Worm (Caenorhabditis elegans) whole organism, L1 larva: ENCODE data around the gene iglr-2.

Experiments used
- C04F5.9 ChIP-seq: sonication (generic microtip); optimal IDR thresholded peaks from 2 replicates; lab custom pipeline; 2016; ENCODE audit warnings: missing genetic modification characterization, missing compliant biosample characterization
- F16B12.6 ChIP-seq: fragments of 150-350 bp; optimal IDR thresholded peaks from 2 replicates; lab custom pipeline; 2014; ENCODE audit warnings: missing biosample characterization, missing genetic modification characterization
- Y116A8C.19 ChIP-seq: sonication (generic microtip); optimal IDR thresholded peaks from 2 replicates; lab custom pipeline; 2016; ENCODE audit warnings: missing compliant biosample characterization, missing genetic modification characterization, borderline replicate concordance
- aha-1 ChIP-seq: fragments of 150-350 bp; optimal IDR thresholded peaks from 2 replicates; lab custom pipeline; 2014; ENCODE audit warnings: missing biosample characterization, missing genetic modification characterization
- alr-1 ChIP-seq: fragments of 200-800 bp; sonication (Bioruptor generic); optimal IDR thresholded peaks from 2 replicates; lab custom pipeline; 2018; ENCODE audit warnings: borderline replicate concordance, mild to moderate bottlenecking, missing genetic modification characterization, missing compliant biosample characterization
- aly-2 ChIP-seq: fragments of 150-350 bp; optimal IDR thresholded peaks from 2 replicates; lab custom pipeline; 2014; ENCODE audit warnings: missing biosample characterization, missing genetic modification characterization
- ama-1 ChIP-seq: fragments of 150-350 bp; optimal IDR thresholded peaks from 2 replicates; lab custom pipeline; 2014
- blmp-1 ChIP-seq: fragments of 150-350 bp; optimal IDR thresholded peaks from 2 replicates; lab custom pipeline; 2014; ENCODE audit warnings: missing biosample characterization, missing genetic modification characterization
- ceh-63 ChIP-seq: fragments of 200-800 bp; sonication (Bioruptor generic); optimal IDR thresholded peaks from 2 replicates; lab custom pipeline; 2018; ENCODE audit warnings: mild to moderate bottlenecking, missing genetic modification characterization, missing compliant biosample characterization
- ceh-8 ChIP-seq: fragments of 200-800 bp; sonication (Bioruptor generic); optimal IDR thresholded peaks from 2 replicates; lab custom pipeline; 2018; ENCODE audit warnings: mild to moderate bottlenecking, missing genetic modification characterization, moderate library complexity, missing compliant biosample characterization
- ceh-82 ChIP-seq, 3 experiments: fragments of 150-350 bp in 1 of 3; sonication (generic microtip) in 2 of 3; optimal IDR thresholded peaks; 2 replicates each; lab custom pipeline; 2014 to 2017; ENCODE audit warnings: missing biosample characterization in 3 of 3, missing genetic modification characterization in 3 of 3
- efl-3 ChIP-seq: fragments of 200-800 bp; sonication (Bioruptor generic); optimal IDR thresholded peaks from 2 replicates; lab custom pipeline; 2018; ENCODE audit warnings: mild to moderate bottlenecking, missing genetic modification characterization, missing compliant biosample characterization
- egl-13 ChIP-seq: sonication (generic microtip); optimal IDR thresholded peaks from 2 replicates; lab custom pipeline; 2016; ENCODE audit warnings: missing genotype, missing genetic modification reagents, missing genetic modification characterization, missing compliant biosample characterization
- egl-27 ChIP-seq, 2 experiments: fragments of 150-350 bp in 1 of 2; sonication (generic microtip); optimal IDR thresholded peaks; 3 replicates each; lab custom pipeline; 2017 to 2018; ENCODE audit warnings: missing biosample characterization in 2 of 2, missing genetic modification characterization in 2 of 2, missing genetic modification reagents in 2 of 2
- fkh-8 ChIP-seq: sonication (generic microtip); optimal IDR thresholded peaks from 2 replicates; lab custom pipeline; 2016; ENCODE audit warnings: mild to moderate bottlenecking, missing genetic modification characterization, missing compliant biosample characterization
- hlh-17 ChIP-seq: fragments of 200-800 bp; sonication (Bioruptor generic); optimal IDR thresholded peaks from 2 replicates; lab custom pipeline; 2018; ENCODE audit warnings: missing genetic modification characterization, mild to moderate bottlenecking, missing compliant biosample characterization, moderate library complexity, borderline replicate concordance
- hlh-4 ChIP-seq: sonication (generic microtip); optimal IDR thresholded peaks from 2 replicates; lab custom pipeline; 2016; ENCODE audit warnings: mild to moderate bottlenecking, missing genetic modification characterization, missing compliant biosample characterization
- hpl-2 ChIP-seq: fragments of 150-350 bp; optimal IDR thresholded peaks from 2 replicates; lab custom pipeline; 2014; ENCODE audit warnings: missing biosample characterization, missing genetic modification reagents, missing genetic modification characterization
- irx-1 ChIP-seq: sonication (generic microtip); optimal IDR thresholded peaks from 2 replicates; lab custom pipeline; 2016; ENCODE audit warnings: missing genetic modification characterization, missing compliant biosample characterization
- jun-1 ChIP-seq: fragments of 150-350 bp; optimal IDR thresholded peaks from 2 replicates; lab custom pipeline; 2014; ENCODE audit warnings: missing biosample characterization, missing genetic modification reagents, missing genetic modification characterization
- lin-13 ChIP-seq: fragments of 150-350 bp; optimal IDR thresholded peaks from 2 replicates; lab custom pipeline; 2014; ENCODE audit warnings: missing biosample characterization, missing genetic modification reagents, missing genetic modification characterization
- lin-14 ChIP-seq: fragments of 200-800 bp; sonication (Bioruptor generic); optimal IDR thresholded peaks from 2 replicates; lab custom pipeline; 2018; ENCODE audit warnings: mild to moderate bottlenecking, missing genetic modification characterization, moderate library complexity, missing compliant biosample characterization
- lin-15B ChIP-seq: fragments of 150-350 bp; sonication (generic microtip); optimal IDR thresholded peaks from 3 replicates; lab custom pipeline; 2014; ENCODE audit warnings: missing biosample characterization, missing genetic modification characterization
- lir-3 ChIP-seq: sonication (generic microtip); optimal IDR thresholded peaks from 2 replicates; lab custom pipeline; 2016; ENCODE audit warnings: mild to moderate bottlenecking, missing genetic modification characterization, moderate library complexity, missing compliant biosample characterization; ENCODE audit not compliant: poor library complexity
- mab-9 ChIP-seq: fragments of 200-800 bp; sonication (Bioruptor generic); IDR thresholded peaks from 2 replicates; pipeline ENCODE4 v1.3.6; 2022; ENCODE audit warnings: missing genetic modification reagents, missing genetic modification characterization, missing compliant biosample characterization
- nhr-11 ChIP-seq: fragments of 150-350 bp; optimal IDR thresholded peaks from 2 replicates; lab custom pipeline; 2014; ENCODE audit warnings: missing biosample characterization, missing genetic modification characterization
- nhr-19 ChIP-seq: fragments of 200-800 bp; sonication (Bioruptor generic); conservative IDR thresholded peaks from 2 replicates; pipeline ENCODE4 v1.3.6; 2022; ENCODE audit warnings: missing genetic modification characterization, missing compliant biosample characterization
- nhr-76 ChIP-seq: sonication (generic microtip); optimal IDR thresholded peaks from 2 replicates; lab custom pipeline; 2017; ENCODE audit warnings: missing biosample characterization, missing genetic modification characterization
- nhr-77 ChIP-seq: fragments of 150-350 bp; optimal IDR thresholded peaks from 2 replicates; lab custom pipeline; 2014; ENCODE audit warnings: missing biosample characterization, missing genetic modification characterization
- nhr-84 ChIP-seq: sonication (generic microtip); optimal IDR thresholded peaks from 2 replicates; lab custom pipeline; 2017; ENCODE audit warnings: missing biosample characterization, missing genetic modification characterization
- nhr-85 ChIP-seq: sonication (generic microtip); peaks from one replicate; lab custom pipeline; 2016; ENCODE audit warnings: missing genetic modification characterization, inconsistent platforms, missing compliant biosample characterization
- pag-3 ChIP-seq: sonication (generic microtip); optimal IDR thresholded peaks from 2 replicates; lab custom pipeline; 2017; ENCODE audit warnings: missing genetic modification characterization, mild to moderate bottlenecking, missing compliant biosample characterization, antibody characterized with exemption, borderline replicate concordance; ENCODE audit not compliant: insufficient read depth
- pax-3 ChIP-seq: fragments of 200-800 bp; sonication (Bioruptor generic); optimal IDR thresholded peaks from 2 replicates; lab custom pipeline; 2018; ENCODE audit warnings: mild to moderate bottlenecking, missing genetic modification characterization, moderate library complexity, missing compliant biosample characterization
- rnt-1 ChIP-seq: sonication (generic microtip); optimal IDR thresholded peaks from 2 replicates; lab custom pipeline; 2016; ENCODE audit warnings: mild to moderate bottlenecking, missing genetic modification characterization, moderate library complexity, missing compliant biosample characterization
- skn-1 ChIP-seq: fragments of 150-350 bp; optimal IDR thresholded peaks from 2 replicates; lab custom pipeline; 2014; ENCODE audit warnings: missing biosample characterization, missing genetic modification characterization
- snpc-4 ChIP-seq: fragments of 150-350 bp; optimal IDR thresholded peaks from 2 replicates; lab custom pipeline; 2014; ENCODE audit warnings: missing biosample characterization, missing genetic modification characterization
- snu-23 ChIP-seq: sonication (generic microtip); optimal IDR thresholded peaks from 2 replicates; lab custom pipeline; 2016; ENCODE audit warnings: missing genetic modification characterization, missing compliant biosample characterization
- sox-4 ChIP-seq: sonication (generic microtip); optimal IDR thresholded peaks from 2 replicates; lab custom pipeline; 2016; ENCODE audit warnings: missing genetic modification characterization, missing compliant biosample characterization
- sptf-1 ChIP-seq: fragments of 150-350 bp; optimal IDR thresholded peaks from 2 replicates; lab custom pipeline; 2014; ENCODE audit warnings: missing biosample characterization, missing genetic modification characterization
- swsn-7 ChIP-seq: sonication (generic microtip); optimal IDR thresholded peaks from 2 replicates; lab custom pipeline; 2016; ENCODE audit warnings: missing genetic modification characterization, missing compliant biosample characterization
- unc-62 ChIP-seq: fragments of 150-350 bp; optimal IDR thresholded peaks from 2 replicates; lab custom pipeline; 2014; ENCODE audit warnings: missing biosample characterization, missing genetic modification reagents, missing genetic modification characterization
- unc-86 ChIP-seq: sonication (generic microtip); optimal IDR thresholded peaks from 2 replicates; lab custom pipeline; 2016; ENCODE audit warnings: missing genetic modification characterization, missing compliant biosample characterization
- unc-98 ChIP-seq: fragments of 200-800 bp; sonication (Bioruptor generic); IDR thresholded peaks from 2 replicates; pipeline ENCODE4 v1.3.6; 2022; ENCODE audit warnings: missing genetic modification characterization, missing compliant biosample characterization
- vab-15 ChIP-seq: sonication (generic microtip); optimal IDR thresholded peaks from 2 replicates; lab custom pipeline; 2017; ENCODE audit warnings: missing genotype, mild to moderate bottlenecking, missing genetic modification characterization, missing compliant biosample characterization
- xbp-1 ChIP-seq: sonication (generic microtip); optimal IDR thresholded peaks from 2 replicates; lab custom pipeline; 2016; ENCODE audit warnings: missing genetic modification characterization, missing compliant biosample characterization
- zag-1 ChIP-seq: fragments of 150-350 bp; optimal IDR thresholded peaks from 2 replicates; lab custom pipeline; 2014; ENCODE audit warnings: missing biosample characterization, missing genetic modification characterization
- zip-4 ChIP-seq: fragments of 200-800 bp; sonication (Bioruptor generic); optimal IDR thresholded peaks from 2 replicates; lab custom pipeline; 2018; ENCODE audit warnings: mild to moderate bottlenecking, missing genetic modification characterization, moderate library complexity, missing compliant biosample characterization

The iglr-2 gene

DNA sequence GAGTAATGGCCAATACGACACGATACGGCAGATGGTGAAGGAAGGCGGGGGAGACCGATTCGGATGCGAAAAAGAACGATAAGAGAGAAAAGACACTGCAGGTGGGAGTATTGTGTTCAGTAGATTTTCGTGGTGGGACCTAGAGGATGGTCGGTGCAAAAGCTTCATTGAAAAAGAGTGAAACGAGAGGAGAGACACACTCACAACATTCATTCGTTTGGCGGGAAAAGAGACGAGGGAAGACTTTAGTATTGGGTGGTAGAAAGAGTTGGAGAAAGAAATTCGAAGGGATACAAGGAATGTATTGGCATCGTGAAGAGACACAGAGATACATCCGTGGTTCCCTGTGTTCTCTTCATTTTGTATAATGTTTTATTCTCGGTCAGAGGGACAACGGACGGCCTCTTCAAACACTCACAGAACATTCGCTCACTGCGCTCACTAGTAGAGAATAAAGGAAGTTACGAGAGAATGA is 25.3 kb upstream of the iglr-2 start (continued):
- TF ChIP-seq ceh-8 (GFP tag; lab: Kevin White, UChicago) (peak; percentile 10), skn-1 (tag; lab: Kevin White, UChicago) (peak; percentile 19), ceh-63 (GFP tag; lab: Kevin White, UChicago) (no peak), lin-13 (GFP tag; lab: Kevin White, UChicago) (peak; percentile 56), lin-14 (peak; percentile 95), xbp-1 (peak; percentile 57), mab-9 (GFP tag; lab: Robert Waterston, UW) (no peak), nhr-76 (no peak), snu-23 (GFP tag; lab: Kevin White, UChicago) (peak; percentile 91), jun-1 (tag; lab: Kevin White, UChicago) (peak; percentile 50), sox-4 (tag; lab: Kevin White, UChicago) (no peak), nhr-11 (tag; lab: Kevin White, UChicago) (no peak), vab-15 (tag; lab: Kevin White, UChicago) (no peak), Y116A8C.19 (tag; lab: Kevin White, UChicago) (no peak), pag-3 (tag; lab: Kevin White, UChicago) (no peak), hlh-4 (tag; lab: Kevin White, UChicago) (no peak), aly-2 (peak; percentile 77), nhr-85 (tag; lab: Kevin White, UChicago) (peak; percentile 84), blmp-1 (tag; lab: Kevin White, UChicago) (peak; percentile 74), zip-4 (peak; percentile 10), egl-27 (tag; optimal IDR thresholded peaks at IDR 0.05; lab: Kevin White, UChicago) (peak in 1 of 2 experiments; percentile 4), ceh-82 (tag; optimal IDR thresholded peaks at IDR 0.05; lab: Kevin White, UChicago) (peak; percentile 15 to 61 (median 54)), snpc-4 (peak; percentile 26), fkh-8 (tag; lab: Kevin White, UChicago) (peak; percentile 80), rnt-1 (tag; lab: Kevin White, UChicago) (peak; percentile 65), irx-1 (tag; lab: Kevin White, UChicago) (peak; percentile 53), C04F5.9 (tag; lab: Kevin White, UChicago) (peak; percentile 39), sptf-1 (tag; lab: Kevin White, UChicago) (no peak), lir-3 (tag; lab: Kevin White, UChicago) (peak; percentile 63), nhr-77 (tag; lab: Kevin White, UChicago) (peak; percentile 75), hpl-2 (GFP tag; lab: Kevin White, UChicago) (no peak), zag-1 (tag; lab: Kevin White, UChicago) (peak; percentile 3), hlh-17 (GFP tag; lab: Kevin White, UChicago) (no peak), ama-1 (lab: Kevin White, UChicago) (no peak), egl-13 (tag; lab: Kevin White, UChicago) (no peak), alr-1 (no peak), nhr-19 (peak; percentile 75), lin-15B (peak; percentile 46)

DNA sequence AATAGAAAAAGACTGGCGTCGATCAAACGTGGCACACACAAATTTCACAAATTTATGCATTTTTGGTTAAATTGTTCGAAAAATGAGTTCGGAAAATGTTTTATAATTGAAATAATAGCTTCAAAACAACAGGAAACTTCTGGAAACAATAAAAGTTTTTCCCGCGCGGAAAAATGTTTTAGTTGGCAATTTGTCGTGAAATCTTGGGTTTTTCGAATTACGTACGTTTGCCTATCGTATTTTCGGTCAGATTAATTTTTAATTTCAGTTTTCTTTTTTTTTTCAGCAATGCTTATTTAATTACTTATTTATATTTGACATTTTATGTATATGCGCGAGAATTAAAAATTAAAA is 24.3 kb upstream of the iglr-2 start:
- TF ChIP-seq efl-3 (no peak), vab-15 (tag; lab: Kevin White, UChicago) (no peak), lin-13 (GFP tag; lab: Kevin White, UChicago) (no peak), nhr-84 (no peak), irx-1 (tag; lab: Kevin White, UChicago) (no peak), unc-98 (GFP tag; lab: Robert Waterston, UW) (no peak), skn-1 (tag; lab: Kevin White, UChicago) (no peak), aha-1 (tag; lab: Kevin White, UChicago) (no peak), swsn-7 (tag; lab: Kevin White, UChicago) (no peak), pax-3 (tag; lab: Kevin White, UChicago) (no peak), egl-27 (tag; optimal IDR thresholded peaks at IDR 0.05; lab: Kevin White, UChicago) (no peak), alr-1 (no peak), pag-3 (tag; lab: Kevin White, UChicago) (no peak), ama-1 (lab: Kevin White, UChicago) (no peak), F16B12.6 (no peak), unc-86 (no peak), unc-62 (no peak)
